Fruit fly (Drosophila melanogaster) whole organism, prepupa: ENCODE results near the gene crp.

Experiments used
- Blimp-1 ChIP-seq: fragments of 200-800 bp; sonication (Bioruptor generic); optimal IDR thresholded peaks from 3 replicates; lab custom pipeline; 2017; ENCODE audit warnings: missing biosample characterization, missing genetic modification characterization, mild to moderate bottlenecking, moderate library complexity, missing genetic modification reagents
- CG10669 ChIP-seq: fragments of 200-800 bp; sonication (Bioruptor generic); optimal IDR thresholded peaks from 3 replicates; lab custom pipeline; 2018; ENCODE audit warnings: missing biosample characterization, mild to moderate bottlenecking, missing genetic modification characterization, moderate library complexity
- CG11294 ChIP-seq: fragments of 200-800 bp; sonication (Bioruptor generic); IDR thresholded peaks from 2 replicates; pipeline ENCODE4 v1.3.6; 2022; ENCODE audit warnings: missing biosample characterization, missing genetic modification characterization
- CG11762 ChIP-seq: fragments of 200-800 bp; sonication (Bioruptor generic); optimal IDR thresholded peaks from 3 replicates; lab custom pipeline; 2016; ENCODE audit warnings: missing biosample characterization, missing genetic modification characterization; ENCODE audit not compliant: insufficient read depth
- CG11902 ChIP-seq: fragments of 200-800 bp; sonication (Bioruptor generic); optimal IDR thresholded peaks from 3 replicates; lab custom pipeline; 2016; ENCODE audit warnings: missing biosample characterization, missing genetic modification characterization
- CG16779 ChIP-seq: fragments of 200-800 bp; sonication (Bioruptor generic); optimal IDR thresholded peaks from 3 replicates; lab custom pipeline; 2017; ENCODE audit warnings: missing biosample characterization, mild to moderate bottlenecking, missing genetic modification characterization
- CG31627 ChIP-seq: fragments of 200-800 bp; sonication (Bioruptor generic); optimal IDR thresholded peaks from 3 replicates; lab custom pipeline; 2016; ENCODE audit warnings: missing biosample characterization, missing genetic modification characterization
- CG32006 ChIP-seq: fragments of 200-800 bp; sonication (Bioruptor generic); optimal IDR thresholded peaks from 3 replicates; lab custom pipeline; 2017; ENCODE audit warnings: missing biosample characterization, mild to moderate bottlenecking, missing genetic modification characterization
- CG34406 ChIP-seq: fragments of 200-800 bp; sonication (Bioruptor generic); optimal IDR thresholded peaks from 3 replicates; lab custom pipeline; 2016; ENCODE audit warnings: missing biosample characterization, missing genetic modification characterization
- CG3919 ChIP-seq: fragments of 200-800 bp; sonication (Bioruptor generic); optimal IDR thresholded peaks from 3 replicates; lab custom pipeline; 2016; ENCODE audit warnings: missing biosample characterization, missing genetic modification characterization
- CG4318 ChIP-seq: fragments of 200-800 bp; sonication (Bioruptor generic); optimal IDR thresholded peaks from 3 replicates; lab custom pipeline; 2017; ENCODE audit warnings: missing biosample characterization, mild to moderate bottlenecking, missing genetic modification characterization
- CG6163 ChIP-seq: fragments of 200-800 bp; sonication (Bioruptor generic); IDR thresholded peaks from 3 replicates; pipeline ENCODE4 v1.3.6; 2022; ENCODE audit warnings: missing biosample characterization, missing genetic modification characterization
- CG6276 ChIP-seq: fragments of 200-800 bp; sonication (Bioruptor generic); optimal IDR thresholded peaks from 2 replicates; lab custom pipeline; 2017; ENCODE audit warnings: missing biosample characterization, mild to moderate bottlenecking, missing genetic modification characterization
- CG6792 ChIP-seq: fragments of 200-800 bp; sonication (Bioruptor generic); optimal IDR thresholded peaks from 3 replicates; lab custom pipeline; 2016; ENCODE audit warnings: missing biosample characterization, missing genetic modification characterization
- CG6808 ChIP-seq: fragments of 200-800 bp; sonication (Bioruptor generic); optimal IDR thresholded peaks from 3 replicates; lab custom pipeline; 2017; ENCODE audit warnings: missing biosample characterization, missing genetic modification characterization, mild to moderate bottlenecking, moderate library complexity, missing genetic modification reagents
- CG6854 ChIP-seq: fragments of 200-800 bp; sonication (Bioruptor generic); optimal IDR thresholded peaks from 2 replicates; lab custom pipeline; 2017; ENCODE audit warnings: missing biosample characterization, mild to moderate bottlenecking, missing genetic modification characterization
- CG7368 ChIP-seq: fragments of 200-800 bp; sonication (Bioruptor generic); optimal IDR thresholded peaks from 3 replicates; lab custom pipeline; 2016; ENCODE audit warnings: missing biosample characterization, missing genetic modification characterization
- CG8119 ChIP-seq: fragments of 200-800 bp; sonication (Bioruptor generic); IDR thresholded peaks from 3 replicates; pipeline ENCODE4 v1.3.6; 2022; ENCODE audit warnings: missing biosample characterization, missing genetic modification characterization
- CG8319 ChIP-seq: fragments of 200-800 bp; sonication (Bioruptor generic); optimal IDR thresholded peaks from 3 replicates; lab custom pipeline; 2016; ENCODE audit warnings: missing biosample characterization, missing genetic modification characterization
- CG8632 ChIP-seq: fragments of 200-800 bp; sonication (Bioruptor generic); optimal IDR thresholded peaks from 3 replicates; lab custom pipeline; 2016; ENCODE audit warnings: missing biosample characterization, missing genetic modification characterization
- CG9139 ChIP-seq: fragments of 200-800 bp; sonication (Bioruptor generic); optimal IDR thresholded peaks from 3 replicates; lab custom pipeline; 2017; ENCODE audit warnings: missing biosample characterization, mild to moderate bottlenecking, missing genetic modification characterization
- Eip75B ChIP-seq: fragments of 200-800 bp; sonication (Bioruptor generic); optimal IDR thresholded peaks from 3 replicates; lab custom pipeline; 2016; ENCODE audit warnings: missing biosample characterization, missing genetic modification characterization
- Eip78C ChIP-seq: fragments of 200-800 bp; sonication (Bioruptor generic); peaks from one replicate; lab custom pipeline; 2016; ENCODE audit warnings: missing biosample characterization, missing genetic modification characterization
- Eip93F ChIP-seq: fragments of 200-800 bp; sonication (Bioruptor generic); optimal IDR thresholded peaks from 2 replicates; lab custom pipeline; 2016; ENCODE audit warnings: missing biosample characterization, mild to moderate bottlenecking, missing genetic modification characterization
- Ets21C ChIP-seq: fragments of 200-800 bp; sonication (Bioruptor generic); optimal IDR thresholded peaks from 3 replicates; lab custom pipeline; 2016; ENCODE audit warnings: missing biosample characterization, missing genetic modification characterization
- Ets96B ChIP-seq: fragments of 200-800 bp; optimal IDR thresholded peaks from 2 replicates; lab custom pipeline; 2019; ENCODE audit warnings: missing biosample characterization, mild to moderate bottlenecking, missing genetic modification characterization, moderate library complexity
- Gug ChIP-seq: fragments of 200-800 bp; sonication (Bioruptor generic); IDR thresholded peaks from 2 replicates; pipeline ENCODE4 v1.3.6; 2022; ENCODE audit warnings: missing biosample characterization, missing genetic modification characterization
- Hr38 ChIP-seq: sonication (Bioruptor generic); optimal IDR thresholded peaks from 2 replicates; lab custom pipeline; 2016; ENCODE audit warnings: missing biosample characterization, missing genetic modification characterization
- Hr39 ChIP-seq: fragments of 200-800 bp; sonication (Bioruptor generic); optimal IDR thresholded peaks from 2 replicates; lab custom pipeline; 2016; ENCODE audit warnings: missing biosample characterization, missing genetic modification characterization
- Hr4 ChIP-seq: fragments of 200-800 bp; sonication (Bioruptor generic); optimal IDR thresholded peaks from 3 replicates; lab custom pipeline; 2016; ENCODE audit warnings: missing biosample characterization, missing genetic modification characterization
- Lpt ChIP-seq: fragments of 200-800 bp; sonication (Bioruptor generic); optimal IDR thresholded peaks from 3 replicates; lab custom pipeline; 2016; ENCODE audit warnings: missing biosample characterization, missing genetic modification characterization
- OdsH ChIP-seq: fragments of 200-800 bp; sonication (Bioruptor generic); optimal IDR thresholded peaks from 3 replicates; lab custom pipeline; 2016; ENCODE audit warnings: missing biosample characterization, missing genetic modification characterization
- Sox102F ChIP-seq: fragments of 200-800 bp; sonication (Bioruptor generic); optimal IDR thresholded peaks from 2 replicates; lab custom pipeline; 2016; ENCODE audit warnings: missing biosample characterization, mild to moderate bottlenecking, missing genetic modification characterization
- Sox15 ChIP-seq: fragments of 200-800 bp; sonication (Bioruptor generic); optimal IDR thresholded peaks from 3 replicates; lab custom pipeline; 2016; ENCODE audit warnings: missing biosample characterization, missing genetic modification characterization
- dac ChIP-seq: fragments of 200-800 bp; sonication (Bioruptor generic); optimal IDR thresholded peaks from 2 replicates; lab custom pipeline; 2017; ENCODE audit warnings: missing biosample characterization, mild to moderate bottlenecking, missing genetic modification characterization
- dsx ChIP-seq: fragments of 200-800 bp; optimal IDR thresholded peaks from 3 replicates; lab custom pipeline; 2019; ENCODE audit warnings: missing biosample characterization, mild to moderate bottlenecking, missing genetic modification characterization, moderate library complexity; ENCODE audit not compliant: poor library complexity, severe bottlenecking
- eg ChIP-seq: fragments of 200-800 bp; sonication (Bioruptor generic); IDR thresholded peaks from 3 replicates; pipeline ENCODE4 v1.3.6; 2022; ENCODE audit warnings: missing biosample characterization, missing genetic modification characterization
- esn ChIP-seq: fragments of 200-800 bp; sonication (Bioruptor generic); optimal IDR thresholded peaks from 2 replicates; lab custom pipeline; 2016; ENCODE audit warnings: missing biosample characterization, mild to moderate bottlenecking, missing genetic modification characterization, moderate library complexity
- fd59A ChIP-seq: fragments of 200-800 bp; sonication (Bioruptor generic); optimal IDR thresholded peaks from 2 replicates; lab custom pipeline; 2017; ENCODE audit warnings: missing biosample characterization, mild to moderate bottlenecking, missing genetic modification characterization, missing genetic modification reagents
- fkh ChIP-seq: fragments of 200-800 bp; sonication (Bioruptor generic); optimal IDR thresholded peaks from 3 replicates; lab custom pipeline; 2017; ENCODE audit warnings: missing biosample characterization, mild to moderate bottlenecking, missing genetic modification characterization, moderate library complexity
- lz ChIP-seq: fragments of 200-800 bp; sonication (Bioruptor generic); optimal IDR thresholded peaks from 3 replicates; lab custom pipeline; 2016; ENCODE audit warnings: missing biosample characterization, missing genetic modification characterization
- net ChIP-seq: fragments of 200-800 bp; sonication (Bioruptor generic); optimal IDR thresholded peaks from 3 replicates; lab custom pipeline; 2016; ENCODE audit warnings: missing biosample characterization, missing genetic modification characterization
- pdm3 ChIP-seq: fragments of 200-800 bp; sonication (Bioruptor generic); optimal IDR thresholded peaks from 3 replicates; lab custom pipeline; 2016; ENCODE audit warnings: missing biosample characterization, missing genetic modification characterization
- salr ChIP-seq, 2 experiments: fragments of 200-800 bp; sonication (Bioruptor generic); optimal IDR thresholded peaks; 3 replicates each; lab custom pipeline; 2016 to 2018; ENCODE audit warnings: missing biosample characterization in 2 of 2, missing genetic modification characterization in 2 of 2, mild to moderate bottlenecking in 1 of 2
- spab ChIP-seq: fragments of 200-800 bp; sonication (Bioruptor generic); optimal IDR thresholded peaks from 2 replicates; lab custom pipeline; 2017; ENCODE audit warnings: missing biosample characterization, mild to moderate bottlenecking, missing genetic modification characterization, missing genetic modification reagents
- svp ChIP-seq: fragments of 200-800 bp; sonication (Bioruptor generic); peaks from one replicate; lab custom pipeline; 2016; ENCODE audit warnings: missing biosample characterization, missing genetic modification characterization

The crp gene

dm6 chr2L:16275809-16276178 is 11.7 kb downstream of the crp start (continued):
- TF ChIP-seq OdsH (peak; percentile 57), pdm3 (peak; percentile 48), CG3919 (GFP tag; lab: Kevin White, UChicago) (peak; percentile 27), spab (GFP tag; lab: Kevin White, UChicago) (peak; percentile 23), CG11902 (GFP tag; lab: Kevin White, UChicago) (no peak), CG6808 (GFP tag; lab: Kevin White, UChicago) (peak; percentile 18), Eip75B (peak; percentile 47), CG9139 (GFP tag; lab: Kevin White, UChicago) (no peak), CG6854 (no peak), Gug (peak; percentile 51; the same call in 1 of the 2 replicates), CG8632 (GFP tag; lab: Kevin White, UChicago) (peak; percentile 18), CG11294 (peak; percentile 59), Ets21C (no peak), dsx (peak; percentile 31), Eip78C (peak; percentile 86), Hr39 (GFP tag; lab: Kevin White, UChicago) (peak; percentile 8), svp (GFP tag; lab: Kevin White, UChicago) (peak; percentile 80), salr (GFP tag; optimal IDR thresholded peaks at IDR 0.05; lab: Kevin White, UChicago) (peak in 1 of 2 experiments; percentile 2), Sox102F (peak; percentile 49)

- TF ChIP-seq CG6854 = no peak
- TF ChIP-seq CG34406 (GFP tag; lab: Kevin White, UChicago) = no peak
- TF ChIP-seq CG31627 (GFP tag; lab: Kevin White, UChicago) = no peak
- TF ChIP-seq salr (GFP tag; optimal IDR thresholded peaks at IDR 0.05; lab: Kevin White, UChicago) = no peak
- no peak for TF ChIP-seq net (GFP tag; lab: Kevin White, UChicago)
- no peak for TF ChIP-seq fkh
- TF ChIP-seq lz (GFP tag; lab: Kevin White, UChicago) = no peak
- no peak for TF ChIP-seq Ets96B (tag; lab: Kevin White, UChicago)
Observed at dm6 chr2L:16275177-16275808, 12.2 kb downstream of the crp start.

dm6 chr2L:16274100-16274499 is 13.4 kb downstream of the crp start:
- no peak for TF ChIP-seq CG7368 (GFP tag; lab: Kevin White, UChicago)
- TF ChIP-seq CG16779 (tag; lab: Kevin White, UChicago) = no peak
- no peak for TF ChIP-seq Hr39 (GFP tag; lab: Kevin White, UChicago)
- peak; percentile 4 for TF ChIP-seq dac (GFP tag; lab: Kevin White, UChicago)
- TF ChIP-seq Eip75B = no peak
- TF ChIP-seq CG8119 (GFP tag; lab: Robert Waterston, UW) = peak; percentile 41; the same call in 1 of the 3 replicates
- no peak for TF ChIP-seq Blimp-1
- TF ChIP-seq CG8632 (GFP tag; lab: Kevin White, UChicago) = no peak
- no peak for TF ChIP-seq CG6854
- TF ChIP-seq Hr38 (GFP tag; lab: Kevin White, UChicago) = no peak
- TF ChIP-seq spab (GFP tag; lab: Kevin White, UChicago) = no peak
- TF ChIP-seq Lpt (GFP tag; lab: Kevin White, UChicago) = peak; percentile 12
- TF ChIP-seq Hr4 (GFP tag; lab: Kevin White, UChicago) = no peak
- 0 out of 3 replicates have a peak, but pooled peaks have one; percentile 48 for TF ChIP-seq eg (GFP tag; lab: Robert Waterston, UW)
- no peak for TF ChIP-seq CG34406 (GFP tag; lab: Kevin White, UChicago)
- peak; percentile 4 for TF ChIP-seq CG6276 (GFP tag; lab: Kevin White, UChicago)
- peak; percentile 40 for TF ChIP-seq dsx
- no peak for TF ChIP-seq OdsH
- no peak for TF ChIP-seq CG11762 (GFP tag; lab: Kevin White, UChicago)
- TF ChIP-seq Ets21C = no peak
- no peak for TF ChIP-seq Eip93F (GFP tag; lab: Kevin White, UChicago)
- no peak for TF ChIP-seq CG10669 (GFP tag; lab: Kevin White, UChicago)
- TF ChIP-seq CG32006 (GFP tag; lab: Kevin White, UChicago) = peak; percentile 27
- TF ChIP-seq Sox15 (GFP tag; lab: Kevin White, UChicago) = no peak
- no peak for TF ChIP-seq fd59A (GFP tag; lab: Kevin White, UChicago)
- peak; percentile 15 for TF ChIP-seq esn
- TF ChIP-seq svp (GFP tag; lab: Kevin White, UChicago) = peak; percentile 83
- peak; percentile 4 for TF ChIP-seq CG3919 (GFP tag; lab: Kevin White, UChicago)
- no peak for TF ChIP-seq CG6792 (GFP tag; lab: Kevin White, UChicago)
- no peak for TF ChIP-seq fkh
- no peak for TF ChIP-seq Eip78C
- TF ChIP-seq CG6163 (GFP tag; lab: Robert Waterston, UW) = peak; percentile 40; the same call in 1 of the 3 replicates
- TF ChIP-seq CG4318 = no peak
- TF ChIP-seq CG8319 (GFP tag; lab: Kevin White, UChicago) = no peak
